Fruit fly (Drosophila melanogaster) Kc167 (cell line): ENCODE data around the gene ctrip.

ENCODE experiments used
- h ChIP-seq: fragments of >200 bp; optimal IDR thresholded peaks from 3 replicates; lab custom pipeline; 2018; ENCODE audit warnings: missing external identifiers
- insv ChIP-seq: fragments of >200 bp; optimal IDR thresholded peaks from 3 replicates; lab custom pipeline; 2018; ENCODE audit warnings: missing external identifiers
- psq ChIP-seq: fragments of >200 bp; optimal IDR thresholded peaks from 2 replicates; lab custom pipeline; 2017; ENCODE audit warnings: missing external identifiers
- ttk ChIP-seq: sonication (Bioruptor generic); optimal IDR thresholded peaks from 2 replicates; lab custom pipeline; 2017; ENCODE audit warnings: missing external identifiers

DNA sequence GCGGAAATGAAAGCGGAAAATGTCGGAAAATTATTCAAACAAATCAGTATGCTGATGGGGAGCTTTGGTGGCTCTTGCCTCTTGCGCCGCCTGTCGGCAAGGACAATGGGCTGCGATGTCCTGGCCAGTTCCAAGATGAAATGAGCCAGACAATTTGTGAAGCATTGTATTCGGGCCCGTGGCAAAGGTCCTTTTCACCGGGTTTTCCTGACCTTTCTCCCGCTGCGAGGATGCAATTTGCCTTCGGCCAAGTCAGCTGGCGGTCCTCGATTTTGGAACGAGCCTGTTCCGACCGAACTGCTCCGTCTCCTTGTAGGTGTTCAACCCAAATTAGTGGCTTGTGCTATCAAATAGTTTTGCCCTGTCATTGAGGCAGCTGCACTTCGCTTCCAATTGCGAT lies 35.5 kb upstream of the ctrip start:
- TF ChIP-seq psq (lab: Kevin White, UChicago) (no peak), ttk (lab: Kevin White, UChicago) (no peak), insv (lab: Kevin White, UChicago) (no peak), h (lab: Kevin White, UChicago) (no peak)
